Worm (Caenorhabditis elegans) whole organism, late embryonic: ENCODE data around the gene C52B9.8.
"Not testable (repeated sequence)": the region's sequence is repeated elsewhere in the genome, so short reads cannot be mapped to it uniquely, and the experiment has no call there.

ENCODE experiments used
- C08G9.2 ChIP-seq: sonication (generic microtip); optimal IDR thresholded peaks from 2 replicates; lab custom pipeline; 2016; ENCODE audit warnings: mild to moderate bottlenecking, missing genetic modification characterization, moderate library complexity, missing compliant biosample characterization
- C38D4.7 ChIP-seq: fragments of 200-800 bp; sonication (Bioruptor generic); optimal IDR thresholded peaks from 2 replicates; lab custom pipeline; 2018; ENCODE audit warnings: mild to moderate bottlenecking, missing genetic modification characterization, moderate library complexity, missing compliant biosample characterization
- F13H6.1 ChIP-seq: sonication (generic microtip); optimal IDR thresholded peaks from 2 replicates; lab custom pipeline; 2016; ENCODE audit warnings: missing genetic modification characterization, missing compliant biosample characterization
- K02D7.2 ChIP-seq: sonication (generic microtip); optimal IDR thresholded peaks from 2 replicates; lab custom pipeline; 2017; ENCODE audit warnings: mild to moderate bottlenecking, missing genetic modification characterization, missing compliant biosample characterization
- Y22D7AL.16 ChIP-seq: sonication (generic microtip); optimal IDR thresholded peaks from 2 replicates; lab custom pipeline; 2016; ENCODE audit warnings: missing genetic modification characterization, missing compliant biosample characterization
- ahr-1 ChIP-seq: sonication (generic microtip); optimal IDR thresholded peaks from 2 replicates; lab custom pipeline; 2016; ENCODE audit warnings: missing genetic modification characterization, missing compliant biosample characterization
- ceh-18 ChIP-seq: sonication (generic microtip); optimal IDR thresholded peaks from 2 replicates; lab custom pipeline; 2016; ENCODE audit warnings: missing genetic modification characterization, missing compliant biosample characterization
- ceh-19 ChIP-seq: fragments of 200-800 bp; sonication (Bioruptor generic); optimal IDR thresholded peaks from 2 replicates; lab custom pipeline; 2018; ENCODE audit warnings: mild to moderate bottlenecking, missing genetic modification characterization, missing compliant biosample characterization
- ceh-22 ChIP-seq: sonication (generic microtip); optimal IDR thresholded peaks from 2 replicates; lab custom pipeline; 2017; ENCODE audit warnings: missing biosample characterization, missing genetic modification characterization
- ceh-24 ChIP-seq: sonication (generic microtip); optimal IDR thresholded peaks from 2 replicates; lab custom pipeline; 2016; ENCODE audit warnings: mild to moderate bottlenecking, missing genetic modification characterization, missing compliant biosample characterization
- ceh-31 ChIP-seq: sonication (generic microtip); optimal IDR thresholded peaks from 2 replicates; lab custom pipeline; 2016; ENCODE audit warnings: missing genetic modification characterization, missing compliant biosample characterization
- ceh-34 ChIP-seq: sonication (generic microtip); optimal IDR thresholded peaks from 2 replicates; lab custom pipeline; 2016; ENCODE audit warnings: mild to moderate bottlenecking, missing genetic modification characterization, missing compliant biosample characterization
- ceh-48 ChIP-seq: sonication (generic microtip); optimal IDR thresholded peaks from 2 replicates; lab custom pipeline; 2016; ENCODE audit warnings: missing genetic modification characterization, inconsistent platforms, missing compliant biosample characterization
- dve-1 ChIP-seq: sonication (generic microtip); optimal IDR thresholded peaks from 2 replicates; lab custom pipeline; 2017; ENCODE audit warnings: antibody characterized with exemption, mild to moderate bottlenecking, missing genetic modification characterization, missing compliant biosample characterization
- elt-2 ChIP-seq: sonication (generic microtip); optimal IDR thresholded peaks from 2 replicates; lab custom pipeline; 2016; ENCODE audit warnings: missing genetic modification reagents, missing genetic modification characterization, missing compliant biosample characterization
- ets-4 ChIP-seq: sonication (generic microtip); optimal IDR thresholded peaks from 2 replicates; lab custom pipeline; 2016; ENCODE audit warnings: missing genetic modification characterization, missing compliant biosample characterization
- eyg-1 ChIP-seq: sonication (generic microtip); optimal IDR thresholded peaks from 2 replicates; lab custom pipeline; 2016; ENCODE audit warnings: missing genotype, missing genetic modification characterization, missing compliant biosample characterization
- fkh-10 ChIP-seq: fragments of 150-350 bp; optimal IDR thresholded peaks from 2 replicates; lab custom pipeline; 2014; ENCODE audit warnings: missing biosample characterization, missing genetic modification reagents, missing genetic modification characterization
- fkh-6 ChIP-seq: sonication (generic microtip); optimal IDR thresholded peaks from 2 replicates; lab custom pipeline; 2016; ENCODE audit warnings: missing genetic modification characterization, missing compliant biosample characterization
- gmeb-2 ChIP-seq: sonication (generic microtip); optimal IDR thresholded peaks from 2 replicates; lab custom pipeline; 2016; ENCODE audit warnings: missing genetic modification characterization, inconsistent platforms, missing compliant biosample characterization
- hlh-15 ChIP-seq: sonication (generic microtip); optimal IDR thresholded peaks from 2 replicates; lab custom pipeline; 2016; ENCODE audit warnings: missing genetic modification characterization, missing compliant biosample characterization
- hlh-6 ChIP-seq: sonication (generic microtip); optimal IDR thresholded peaks from 2 replicates; lab custom pipeline; 2016; ENCODE audit warnings: missing genotype, missing genetic modification characterization, missing compliant biosample characterization
- lim-6 ChIP-seq: sonication (generic microtip); optimal IDR thresholded peaks from 2 replicates; lab custom pipeline; 2016; ENCODE audit warnings: missing genetic modification characterization, missing compliant biosample characterization
- odd-2 ChIP-seq: sonication (generic microtip); optimal IDR thresholded peaks from 2 replicates; lab custom pipeline; 2017; ENCODE audit warnings: antibody characterized with exemption, mild to moderate bottlenecking, missing genetic modification characterization, missing compliant biosample characterization
- pat-9 ChIP-seq: fragments of 200-800 bp; sonication (Bioruptor generic); optimal IDR thresholded peaks from 2 replicates; lab custom pipeline; 2018; ENCODE audit warnings: mild to moderate bottlenecking, missing genetic modification characterization, moderate library complexity, missing compliant biosample characterization
- pax-1 ChIP-seq: fragments of 150-350 bp; optimal IDR thresholded peaks from 2 replicates; lab custom pipeline; 2014; ENCODE audit warnings: missing biosample characterization, missing genetic modification characterization
- pha-2 ChIP-seq: sonication (generic microtip); optimal IDR thresholded peaks from 2 replicates; lab custom pipeline; 2017; ENCODE audit warnings: mild to moderate bottlenecking, missing genetic modification characterization, missing compliant biosample characterization
- sox-2 ChIP-seq: fragments of 200-800 bp; sonication (Bioruptor generic); IDR thresholded peaks from 2 replicates; pipeline ENCODE4 v1.3.6; 2022; ENCODE audit warnings: missing genetic modification reagents, missing genetic modification characterization, missing compliant biosample characterization
- sox-4 ChIP-seq: sonication (generic microtip); optimal IDR thresholded peaks from 2 replicates; lab custom pipeline; 2017; ENCODE audit warnings: mild to moderate bottlenecking, missing genetic modification characterization, inconsistent platforms, missing compliant biosample characterization
- syd-9 ChIP-seq: sonication (generic microtip); optimal IDR thresholded peaks from 2 replicates; lab custom pipeline; 2016; ENCODE audit warnings: mild to moderate bottlenecking, missing genetic modification characterization, moderate library complexity, missing compliant biosample characterization
- tbx-7 ChIP-seq: sonication (generic microtip); optimal IDR thresholded peaks from 2 replicates; lab custom pipeline; 2016; ENCODE audit warnings: missing genotype, missing genetic modification characterization, missing compliant biosample characterization
- ttx-3 ChIP-seq: sonication (generic microtip); optimal IDR thresholded peaks from 2 replicates; lab custom pipeline; 2016; ENCODE audit warnings: missing genetic modification reagents, missing genetic modification characterization, missing compliant biosample characterization
- unc-42 ChIP-seq: sonication (generic microtip); optimal IDR thresholded peaks from 2 replicates; lab custom pipeline; 2016; ENCODE audit warnings: missing genotype, missing genetic modification characterization, missing compliant biosample characterization
- unc-55 ChIP-seq: sonication (generic microtip); optimal IDR thresholded peaks from 2 replicates; lab custom pipeline; 2017; ENCODE audit warnings: missing biosample characterization, missing genetic modification reagents, missing genetic modification characterization
- unc-86 ChIP-seq: sonication (generic microtip); optimal IDR thresholded peaks from 2 replicates; lab custom pipeline; 2016; ENCODE audit warnings: missing genetic modification characterization, missing compliant biosample characterization

C52B9.8 gene

ce11 chrX:4343915-4344314 lies 32.3 kb upstream of the C52B9.8 start, which contains the start of gene F14H12.3:
F14H12.3 (plus strand) TSS chrX:4344215.
- no peak for TF ChIP-seq elt-2 (tag; lab: Kevin White, UChicago)
- TF ChIP-seq Y22D7AL.16 (tag; lab: Kevin White, UChicago) = no peak
- no peak for TF ChIP-seq ceh-18 (tag; lab: Kevin White, UChicago)
- no peak for TF ChIP-seq C08G9.2 (tag; lab: Kevin White, UChicago)
- no peak for TF ChIP-seq pax-1 (tag; lab: Kevin White, UChicago)
- no peak for TF ChIP-seq sox-2 (GFP tag; lab: Robert Waterston, UW)
- no peak for TF ChIP-seq hlh-15 (tag; lab: Kevin White, UChicago)
- no peak for TF ChIP-seq hlh-6 (tag; lab: Kevin White, UChicago)
- no peak for TF ChIP-seq ceh-34 (tag; lab: Kevin White, UChicago)

ce11 chrX:4342730-4343129 lies 31.2 kb upstream of the C52B9.8 start:
- TF ChIP-seq K02D7.2 (tag; lab: Kevin White, UChicago) (no peak), hlh-15 (tag; lab: Kevin White, UChicago) (no peak), sox-4 (tag; lab: Kevin White, UChicago) (no peak), ahr-1 (tag; lab: Kevin White, UChicago) (no peak)

- TF ChIP-seq odd-2 (tag; lab: Kevin White, UChicago); eyg-1; K02D7.2 (tag; lab: Kevin White, UChicago): not testable (repeated sequence)
Measured at ce11 chrX:4339332-4339731, 27.8 kb upstream of the C52B9.8 start, which contains the start of gene cst-1. cst-1 (plus strand) TSS chrX:4339632.

ce11 chrX:4335950-4336349 lies 24.4 kb upstream of the C52B9.8 start, which contains the start of gene cst-2:
cst-2 (minus strand) TSS chrX:4336050.
- TF ChIP-seq ahr-1, ttx-3, ceh-22 (tag; lab: Kevin White, UChicago): not testable (repeated sequence)

- TF ChIP-seq elt-2 (tag; lab: Kevin White, UChicago); sox-4 (tag; lab: Kevin White, UChicago); ceh-19 (GFP tag; lab: Kevin White, UChicago): not testable (repeated sequence)
Measured at ce11 chrX:4332305-4332704, 20.7 kb upstream of the C52B9.8 start, which contains the start of gene C24A8.6. C24A8.6 (minus strand) TSS chrX:4332405.

DNA sequence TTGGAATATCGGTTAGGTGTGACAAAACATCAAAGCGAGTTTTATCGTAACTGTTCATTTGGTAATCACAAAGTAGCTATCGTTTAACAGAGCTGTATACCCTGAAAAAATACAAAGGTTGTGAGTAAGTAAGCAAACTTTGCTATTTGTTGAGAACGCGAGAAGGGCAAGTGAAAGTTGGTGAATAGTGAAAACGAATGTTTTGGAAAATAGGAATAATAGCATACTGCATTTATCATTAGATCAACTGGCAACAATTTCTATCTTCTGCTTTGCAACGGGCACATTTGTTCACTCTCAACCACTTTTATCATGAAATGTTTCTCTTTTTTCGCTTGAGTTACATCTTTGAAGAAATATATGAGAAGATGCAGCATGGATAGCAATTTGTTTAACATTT lies 17.2 kb upstream of the C52B9.8 start, which contains the start of gene C24A8.5:
Gene C24A8.5, minus strand, starts transcription at position 101 of the 400 bp plus-strand sequence.
- TF ChIP-seq tbx-7 = no peak
- TF ChIP-seq syd-9 (tag; lab: Kevin White, UChicago) = no peak
- TF ChIP-seq hlh-6 (tag; lab: Kevin White, UChicago) = no peak
- TF ChIP-seq Y22D7AL.16 (tag; lab: Kevin White, UChicago) = no peak
- TF ChIP-seq dve-1 (tag; lab: Kevin White, UChicago) = no peak
- no peak for TF ChIP-seq F13H6.1

ce11 chrX:4322847-4323455 lies 11.4 kb upstream of the C52B9.8 start:
- TF ChIP-seq ceh-18 (tag; lab: Kevin White, UChicago) (no peak), unc-86 (no peak), unc-42 (peak; percentile 58)

DNA sequence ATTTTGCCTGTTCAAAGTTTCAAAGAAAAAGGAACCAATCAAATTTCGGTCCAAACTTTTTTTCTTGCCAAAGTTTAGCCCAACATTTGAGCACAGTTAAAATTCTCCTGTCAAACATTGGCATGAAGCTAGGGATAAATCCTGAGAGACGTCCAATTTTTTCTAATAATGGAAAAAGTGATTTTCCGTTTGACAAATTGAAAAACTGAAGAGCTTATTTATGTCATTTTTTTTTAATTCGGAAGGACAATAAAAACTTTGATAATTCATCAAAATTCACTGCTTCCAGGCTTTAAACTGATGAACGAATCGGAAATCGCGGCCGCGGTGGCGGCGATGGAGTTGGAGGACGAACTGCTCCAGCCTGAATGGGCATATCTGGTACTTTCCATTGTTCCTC lies 9.0 kb upstream of the C52B9.8 start, which contains the start of gene dop-6:
Gene dop-6, plus strand, starts transcription at position 301 of the 400 bp plus-strand sequence.
- TF ChIP-seq C08G9.2 (tag; lab: Kevin White, UChicago) (no peak), pha-2 (tag; lab: Kevin White, UChicago) (no peak), pat-9 (no peak), fkh-6 (tag; lab: Kevin White, UChicago) (no peak), ets-4 (tag; lab: Kevin White, UChicago) (no peak), ttx-3 (tag; lab: Kevin White, UChicago) (no peak), ceh-24 (no peak), odd-2 (tag; lab: Kevin White, UChicago) (no peak), gmeb-2 (tag; lab: Kevin White, UChicago) (no peak), Y22D7AL.16 (tag; lab: Kevin White, UChicago) (no peak), ahr-1 (tag; lab: Kevin White, UChicago) (no peak), unc-55 (no peak), lim-6 (tag; lab: Kevin White, UChicago) (no peak), ceh-19 (GFP tag; lab: Kevin White, UChicago) (no peak), ceh-48 (no peak), unc-42 (no peak), C38D4.7 (GFP tag; lab: Kevin White, UChicago) (no peak), fkh-10 (GFP tag; lab: Kevin White, UChicago) (no peak), ceh-31 (no peak)
